Fruit fly (Drosophila melanogaster) Kc167 (cell line): ENCODE measurements around the gene CG5612.

Experiments used
- Myc ChIP-seq: fragments of >200 bp; optimal IDR thresholded peaks from 2 replicates; lab custom pipeline; 2017; ENCODE audit warnings: missing external identifiers
- Sin3A ChIP-seq: fragments of >200 bp; optimal IDR thresholded peaks from 2 replicates; lab custom pipeline; 2018; ENCODE audit warnings: missing external identifiers
- h ChIP-seq: fragments of >200 bp; optimal IDR thresholded peaks from 3 replicates; lab custom pipeline; 2018; ENCODE audit warnings: missing external identifiers
- insv ChIP-seq: fragments of >200 bp; optimal IDR thresholded peaks from 3 replicates; lab custom pipeline; 2018; ENCODE audit warnings: missing external identifiers
- psq ChIP-seq: fragments of >200 bp; optimal IDR thresholded peaks from 2 replicates; lab custom pipeline; 2017; ENCODE audit warnings: missing external identifiers
- ttk ChIP-seq: sonication (Bioruptor generic); optimal IDR thresholded peaks from 2 replicates; lab custom pipeline; 2017; ENCODE audit warnings: missing external identifiers

DNA sequence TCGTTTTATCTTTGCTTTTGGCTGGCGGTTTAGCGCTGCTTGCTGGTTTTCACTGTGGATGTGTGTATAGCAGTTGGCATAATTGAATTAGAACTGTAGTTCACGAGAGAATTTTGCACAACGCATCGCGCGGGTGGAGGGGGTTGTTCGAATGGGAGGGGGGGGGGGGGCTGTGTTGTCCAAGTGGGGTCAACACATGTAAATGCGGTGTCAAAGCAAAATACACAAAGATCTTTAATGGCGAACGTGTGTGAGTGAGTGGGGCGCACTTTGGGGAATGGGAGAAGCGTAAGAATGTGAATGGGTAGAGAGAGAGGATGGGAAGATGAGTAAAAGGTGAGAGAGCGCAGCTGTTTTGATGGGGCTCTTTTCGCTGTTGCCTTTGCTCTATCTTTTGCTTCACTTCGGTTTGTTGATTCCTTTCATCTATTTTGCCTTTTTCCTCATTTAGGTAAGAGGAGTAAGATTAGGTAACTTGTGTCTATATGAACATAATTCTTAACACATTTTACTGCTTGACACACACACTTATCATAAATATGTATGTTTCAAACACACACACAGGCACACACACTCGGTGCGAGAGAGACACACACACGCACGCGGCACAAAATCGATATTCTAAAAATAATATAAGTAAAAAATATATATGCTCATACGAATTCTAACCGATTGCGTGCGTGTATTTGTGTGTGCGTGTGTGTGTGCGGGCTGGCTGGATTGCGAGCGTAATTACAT is 45.4 kb downstream of the CG5612 start:
- TF ChIP-seq ttk (no peak), psq (lab: Kevin White, UChicago) (no peak), insv (lab: Kevin White, UChicago) (no peak), h (lab: Kevin White, UChicago) (no peak), Myc (no peak), Sin3A (lab: Kevin White, UChicago) (no peak)
